Worm (Caenorhabditis elegans) whole organism, L4 larva: ENCODE results near the gene K12H4.5.

Experiments
- F10B5.3 ChIP-seq: sonication (generic microtip); optimal IDR thresholded peaks from 2 replicates; lab custom pipeline; 2016; ENCODE audit warnings: mild to moderate bottlenecking, missing genetic modification characterization, missing compliant biosample characterization
- R02D3.7 ChIP-seq: fragments of 150-350 bp; sonication (generic microtip); optimal IDR thresholded peaks from 3 replicates; lab custom pipeline; 2014; ENCODE audit warnings: missing biosample characterization, missing genetic modification characterization
- Y5F2A.4 ChIP-seq: fragments of 200-800 bp; sonication (Bioruptor generic); optimal IDR thresholded peaks from 2 replicates; lab custom pipeline; 2018; ENCODE audit warnings: mild to moderate bottlenecking, missing genetic modification characterization, missing compliant biosample characterization
- aha-1 ChIP-seq: fragments of 150-350 bp; peaks from one replicate; lab custom pipeline; 2014; ENCODE audit warnings: missing biosample characterization, missing genetic modification characterization
- ama-1 ChIP-seq: fragments of 150-350 bp; optimal IDR thresholded peaks from 2 replicates; lab custom pipeline; 2014; ENCODE audit warnings: inconsistent platforms, mixed read lengths
- arid-1 ChIP-seq: fragments of 200-800 bp; sonication (Bioruptor generic); conservative IDR thresholded peaks from 2 replicates; pipeline ENCODE4 v1.3.6; 2022; ENCODE audit warnings: missing genetic modification reagents, missing genetic modification characterization, missing compliant biosample characterization
- ceh-44 ChIP-seq: fragments of 200-800 bp; sonication (Bioruptor generic); IDR thresholded peaks from 2 replicates; pipeline ENCODE4 v1.3.6; 2022; ENCODE audit warnings: missing genetic modification reagents, missing genetic modification characterization, missing compliant biosample characterization
- ceh-62 ChIP-seq: sonication (generic microtip); optimal IDR thresholded peaks from 2 replicates; lab custom pipeline; 2017; ENCODE audit warnings: missing biosample characterization, missing genetic modification characterization
- ces-1 ChIP-seq: fragments of 150-350 bp; sonication (generic microtip); optimal IDR thresholded peaks from 4 replicates; lab custom pipeline; 2014; ENCODE audit warnings: missing biosample characterization, missing genetic modification reagents, missing genetic modification characterization
- daf-12 ChIP-seq: fragments of 150-350 bp; optimal IDR thresholded peaks from 2 replicates; lab custom pipeline; 2014; ENCODE audit warnings: missing biosample characterization, missing genetic modification reagents, missing genetic modification characterization
- dpl-1 ChIP-seq: fragments of 150-350 bp; optimal IDR thresholded peaks from 2 replicates; lab custom pipeline; 2014; ENCODE audit warnings: missing biosample characterization, missing genetic modification reagents, missing genetic modification characterization
- duxl-1 ChIP-seq: sonication (generic microtip); optimal IDR thresholded peaks from 2 replicates; lab custom pipeline; 2016; ENCODE audit warnings: mild to moderate bottlenecking, missing genetic modification characterization, moderate library complexity, missing compliant biosample characterization; ENCODE audit not compliant: poor library complexity
- dve-1 ChIP-seq: sonication (generic microtip); optimal IDR thresholded peaks from 2 replicates; lab custom pipeline; 2017; ENCODE audit warnings: antibody characterized with exemption, mild to moderate bottlenecking, missing genetic modification characterization, missing compliant biosample characterization; ENCODE audit not compliant: insufficient read depth
- fkh-10 ChIP-seq: fragments of 150-350 bp; optimal IDR thresholded peaks from 2 replicates; lab custom pipeline; 2014; ENCODE audit warnings: missing biosample characterization, missing genetic modification reagents, missing genetic modification characterization
- fos-1 ChIP-seq: fragments of 150-350 bp; optimal IDR thresholded peaks from 2 replicates; lab custom pipeline; 2014; ENCODE audit warnings: missing biosample characterization, missing genetic modification characterization
- gei-8 ChIP-seq: fragments of 200-800 bp; sonication (Bioruptor generic); optimal IDR thresholded peaks from 2 replicates; lab custom pipeline; 2018; ENCODE audit warnings: mild to moderate bottlenecking, missing genetic modification characterization, missing compliant biosample characterization
- hif-1 ChIP-seq, 2 experiments: sonication (generic microtip); optimal IDR thresholded peaks; 2 replicates each; lab custom pipeline; 2016 to 2017; ENCODE audit warnings: missing compliant biosample characterization in 2 of 2, missing genetic modification characterization in 2 of 2, missing genetic modification reagents in 2 of 2, missing genotype in 2 of 2, mild to moderate bottlenecking in 1 of 2
- hlh-11 ChIP-seq: fragments of 200-800 bp; sonication (Bioruptor generic); optimal IDR thresholded peaks from 2 replicates; lab custom pipeline; 2018; ENCODE audit warnings: mild to moderate bottlenecking, missing genetic modification characterization, missing compliant biosample characterization
- hlh-30 ChIP-seq: sonication (generic microtip); optimal IDR thresholded peaks from 2 replicates; lab custom pipeline; 2017; ENCODE audit warnings: antibody characterized with exemption, mild to moderate bottlenecking, missing genetic modification characterization, missing compliant biosample characterization; ENCODE audit not compliant: insufficient read depth
- hmg-1.1 ChIP-seq: fragments of 200-800 bp; sonication (Bioruptor generic); IDR thresholded peaks from 2 replicates; pipeline ENCODE4 v1.3.6; 2022; ENCODE audit warnings: missing genetic modification reagents, missing genetic modification characterization, missing compliant biosample characterization
- lim-7 ChIP-seq: fragments of 200-800 bp; sonication (Bioruptor generic); IDR thresholded peaks from 2 replicates; pipeline ENCODE4 v1.3.6; 2022; ENCODE audit warnings: missing genetic modification characterization, missing compliant biosample characterization
- lir-3 ChIP-seq: sonication (generic microtip); optimal IDR thresholded peaks from 2 replicates; lab custom pipeline; 2016; ENCODE audit warnings: mild to moderate bottlenecking, missing genetic modification characterization, missing compliant biosample characterization
- mdt-29 ChIP-seq: fragments of 200-800 bp; sonication (Bioruptor generic); IDR thresholded peaks from 2 replicates; pipeline ENCODE4 v1.3.6; 2022; ENCODE audit warnings: missing genetic modification reagents, missing genetic modification characterization, missing compliant biosample characterization
- mep-1 ChIP-seq: fragments of 150-350 bp; sonication (generic microtip); optimal IDR thresholded peaks from 3 replicates; lab custom pipeline; 2014; ENCODE audit warnings: missing biosample characterization, missing genetic modification characterization
- mes-2 ChIP-seq: sonication (generic microtip); optimal IDR thresholded peaks from 2 replicates; lab custom pipeline; 2016; ENCODE audit warnings: missing genotype, mild to moderate bottlenecking, missing genetic modification characterization, missing compliant biosample characterization; ENCODE audit not compliant: poor library complexity, severe bottlenecking
- mxl-3 ChIP-seq: fragments of 200-800 bp; sonication (Bioruptor generic); optimal IDR thresholded peaks from 2 replicates; lab custom pipeline; 2018; ENCODE audit warnings: mild to moderate bottlenecking, missing genetic modification characterization, missing compliant biosample characterization
- nhr-111 ChIP-seq: fragments of 200-800 bp; sonication (Bioruptor generic); optimal IDR thresholded peaks from 2 replicates; lab custom pipeline; 2018; ENCODE audit warnings: mild to moderate bottlenecking, missing genetic modification characterization, missing compliant biosample characterization
- nhr-237 ChIP-seq: sonication (generic microtip); optimal IDR thresholded peaks from 2 replicates; lab custom pipeline; 2017; ENCODE audit warnings: missing biosample characterization, missing genetic modification characterization
- nhr-42 ChIP-seq: fragments of 200-800 bp; sonication (Bioruptor generic); IDR thresholded peaks from 2 replicates; pipeline ENCODE4 v1.3.6; 2022; ENCODE audit warnings: missing genetic modification characterization, missing compliant biosample characterization
- nhr-48 ChIP-seq: sonication (generic microtip); optimal IDR thresholded peaks from 2 replicates; lab custom pipeline; 2016; ENCODE audit warnings: mild to moderate bottlenecking, missing genetic modification characterization, missing compliant biosample characterization
- nhr-76 ChIP-seq: fragments of 150-350 bp; optimal IDR thresholded peaks from 2 replicates; lab custom pipeline; 2014; ENCODE audit warnings: missing biosample characterization, missing genetic modification characterization
- nhr-77 ChIP-seq: fragments of 150-350 bp; optimal IDR thresholded peaks from 2 replicates; lab custom pipeline; 2014; ENCODE audit warnings: missing biosample characterization, missing genetic modification characterization
- pha-4 ChIP-seq, 2 experiments: fragments of 150-350 bp in 1 of 2; fragments of 200-800 bp in 1 of 2; sonication (Bioruptor generic) in 1 of 2; IDR thresholded peaks in 1 of 2; optimal IDR thresholded peaks in 1 of 2; 2 replicates each; pipeline versions ENCODE4 v1.3.6 to Lab custom; 2014 to 2022; ENCODE audit warnings: missing genetic modification characterization in 2 of 2, missing genetic modification reagents in 2 of 2, missing biosample characterization in 1 of 2, missing compliant biosample characterization in 1 of 2
- php-3 ChIP-seq: fragments of 200-800 bp; sonication (Bioruptor generic); IDR thresholded peaks from 2 replicates; pipeline ENCODE4 v1.3.6; 2022; ENCODE audit warnings: missing genetic modification reagents, missing genetic modification characterization, missing compliant biosample characterization
- rbr-2 ChIP-seq: sonication (generic microtip); optimal IDR thresholded peaks from 2 replicates; lab custom pipeline; 2016; ENCODE audit warnings: missing genotype, missing genetic modification characterization, missing compliant biosample characterization
- saeg-2 ChIP-seq: fragments of 200-800 bp; sonication (Bioruptor generic); IDR thresholded peaks from 2 replicates; pipeline ENCODE4 v1.3.6; 2022; ENCODE audit warnings: missing genetic modification reagents, missing genetic modification characterization, missing compliant biosample characterization
- sdz-12 ChIP-seq: fragments of 200-800 bp; sonication (Bioruptor generic); optimal IDR thresholded peaks from 2 replicates; lab custom pipeline; 2018; ENCODE audit warnings: mild to moderate bottlenecking, missing genetic modification characterization, missing compliant biosample characterization
- set-16 ChIP-seq: fragments of 200-800 bp; sonication (Bioruptor generic); IDR thresholded peaks from 2 replicates; pipeline ENCODE4 v1.3.6; 2022; ENCODE audit warnings: missing genetic modification reagents, missing genetic modification characterization, missing compliant biosample characterization
- skn-1 ChIP-seq: fragments of 150-350 bp; optimal IDR thresholded peaks from 2 replicates; lab custom pipeline; 2014; ENCODE audit warnings: missing biosample characterization, missing genetic modification characterization
- snpc-4 ChIP-seq: fragments of 150-350 bp; optimal IDR thresholded peaks from 2 replicates; lab custom pipeline; 2014; ENCODE audit warnings: missing biosample characterization, missing genetic modification characterization
- spr-3 ChIP-seq: fragments of 200-800 bp; sonication (Bioruptor generic); optimal IDR thresholded peaks from 2 replicates; lab custom pipeline; 2018; ENCODE audit warnings: mild to moderate bottlenecking, missing genetic modification characterization, missing compliant biosample characterization
- tra-1 ChIP-seq: fragments of 200-800 bp; sonication (Bioruptor generic); IDR thresholded peaks from 2 replicates; pipeline ENCODE4 v1.3.6; 2022; ENCODE audit warnings: missing genetic modification reagents, missing genetic modification characterization, missing compliant biosample characterization
- unc-130 ChIP-seq: sonication (generic microtip); optimal IDR thresholded peaks from 2 replicates; lab custom pipeline; 2016; ENCODE audit warnings: missing genetic modification reagents, missing genetic modification characterization, missing compliant biosample characterization
- unc-62 ChIP-seq, 3 experiments: fragments of 150-350 bp in 1 of 3; sonication (generic microtip); optimal IDR thresholded peaks in 2 of 3; peaks in 1 of 3; 1 replicate in 1 of 3; 2 replicates in 2 of 3; lab custom pipeline; 2014 to 2017; ENCODE audit warnings: missing biosample characterization in 3 of 3, missing genetic modification characterization in 3 of 3, missing genetic modification reagents in 3 of 3, missing genotype in 1 of 3
- vab-7 ChIP-seq: fragments of 200-800 bp; sonication (Bioruptor generic); IDR thresholded peaks from 2 replicates; pipeline ENCODE4 v1.3.6; 2022; ENCODE audit warnings: missing genetic modification reagents, missing genetic modification characterization, missing compliant biosample characterization
- zag-1 ChIP-seq: fragments of 150-350 bp; optimal IDR thresholded peaks from 2 replicates; lab custom pipeline; 2014; ENCODE audit warnings: missing biosample characterization, missing genetic modification characterization
- zfp-2 ChIP-seq: sonication (generic microtip); optimal IDR thresholded peaks from 2 replicates; lab custom pipeline; 2016; ENCODE audit warnings: mild to moderate bottlenecking, missing genetic modification characterization, missing compliant biosample characterization
- zfp-3 ChIP-seq: fragments of 200-800 bp; sonication (Bioruptor generic); conservative IDR thresholded peaks from 2 replicates; pipeline ENCODE4 v1.3.6; 2022; ENCODE audit warnings: missing genetic modification reagents, missing genetic modification characterization, missing compliant biosample characterization
- ztf-11 ChIP-seq: fragments of 150-350 bp; optimal IDR thresholded peaks from 2 replicates; lab custom pipeline; 2014; ENCODE audit warnings: missing biosample characterization, missing genetic modification characterization

Gene K12H4.5

ce11 chrIII:8027942-8028341 is 16.3 kb upstream of the K12H4.5 start, which contains the start of gene mdt-30:
Gene mdt-30, minus strand, starts transcription at chrIII:8028042.
- peak; percentile 28 for TF ChIP-seq aha-1 (tag; lab: Kevin White, UChicago)
- no peak for TF ChIP-seq sdz-12

DNA sequence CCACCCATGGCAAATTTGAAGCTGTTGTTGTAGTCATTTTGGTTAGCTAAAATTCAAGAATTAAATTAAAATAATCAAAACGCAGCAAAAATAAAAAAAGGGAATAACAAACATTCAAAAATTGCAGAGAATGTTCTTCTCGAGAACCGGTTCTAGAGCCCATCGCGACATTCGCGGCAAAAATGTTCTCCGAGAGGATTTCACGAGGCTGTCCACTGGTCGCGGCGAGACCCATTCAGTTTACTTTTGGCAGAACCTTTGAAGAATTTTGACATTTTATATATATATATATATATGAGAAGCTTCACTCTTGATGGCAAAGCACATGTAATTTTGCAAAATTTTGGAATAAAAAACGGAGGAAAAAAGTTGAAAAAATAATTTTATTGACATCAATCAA is 14.8 kb upstream of the K12H4.5 start, which contains the start of gene F44B9.8:
F44B9.8 (minus strand) TSS at position 163 of the 400 bp plus-strand sequence.
- TF ChIP-seq fkh-10 (GFP tag; lab: Kevin White, UChicago) (no peak), lim-7 (no peak), set-16 (GFP tag; lab: Robert Waterston, UW) (no peak), mep-1 (peak; percentile 74), unc-62 (GFP tag; optimal IDR thresholded peaks at IDR 0.05 in 1 of 2; lab: Kevin White, UChicago) (no peak), unc-62 (tag; optimal IDR thresholded peaks at IDR 0.05; lab: Kevin White, UChicago) (no peak), nhr-48 (no peak), zag-1 (tag; lab: Kevin White, UChicago) (no peak), Y5F2A.4 (GFP tag; lab: Kevin White, UChicago) (no peak), hlh-30 (peak; percentile 52), aha-1 (tag; lab: Kevin White, UChicago) (peak; percentile 93), daf-12 (tag; lab: Kevin White, UChicago) (no peak), lir-3 (tag; lab: Kevin White, UChicago) (no peak), mes-2 (tag; lab: Kevin White, UChicago) (peak; percentile 84), hlh-11 (tag; lab: Kevin White, UChicago) (no peak), dpl-1 (peak; percentile 87), nhr-111 (GFP tag; lab: Kevin White, UChicago) (no peak), ceh-62 (tag; lab: Kevin White, UChicago) (no peak), zfp-2 (tag; lab: Kevin White, UChicago) (no peak), tra-1 (GFP tag; lab: Robert Waterston, UW) (no peak), mxl-3 (no peak), ztf-11 (tag; lab: Kevin White, UChicago) (no peak), vab-7 (GFP tag; lab: Robert Waterston, UW) (no peak), dve-1 (tag; lab: Kevin White, UChicago) (peak; percentile 65), nhr-42 (no peak), ceh-44 (GFP tag; lab: Robert Waterston, UW) (no peak), ces-1 (no peak), rbr-2 (tag; lab: Kevin White, UChicago) (peak; percentile 40), mdt-29 (no peak), hmg-1.1 (GFP tag; lab: Robert Waterston, UW) (0 out of 2 replicates have a peak, but pooled peaks have one; percentile 47), gei-8 (GFP tag; lab: Kevin White, UChicago) (no peak), duxl-1 (tag; lab: Kevin White, UChicago) (no peak), ama-1 (lab: Kevin White, UChicago) (no peak), saeg-2 (GFP tag; lab: Robert Waterston, UW) (no peak), spr-3 (GFP tag; lab: Kevin White, UChicago) (no peak), nhr-237 (tag; lab: Kevin White, UChicago) (no peak), unc-130 (GFP tag; lab: Kevin White, UChicago) (no peak), nhr-76 (tag; lab: Kevin White, UChicago) (no peak), skn-1 (tag; lab: Kevin White, UChicago) (no peak), arid-1 (GFP tag; lab: Robert Waterston, UW) (no peak), hif-1 (tag; optimal IDR thresholded peaks at IDR 0.05; lab: Kevin White, UChicago) (no peak), R02D3.7 (tag; lab: Kevin White, UChicago) (no peak), pha-4 (GFP tag; IDR thresholded peaks at IDR 0.05; lab: Robert Waterston, UW) (no peak), pha-4 (tag; optimal IDR thresholded peaks at IDR 0.05; lab: Kevin White, UChicago) (no peak), F10B5.3 (tag; lab: Kevin White, UChicago) (no peak), nhr-77 (tag; lab: Kevin White, UChicago) (peak; percentile 2), fos-1 (tag; lab: Kevin White, UChicago) (no peak), php-3 (GFP tag; lab: Robert Waterston, UW) (no peak), snpc-4 (no peak), zfp-3 (GFP tag; lab: Robert Waterston, UW) (no peak)
